Worm (Caenorhabditis elegans) whole organism, L4/young adult: ENCODE results near the gene Y57A10C.9.

Experiments used
- W03F9.2 ChIP-seq: fragments of 150-350 bp; optimal IDR thresholded peaks from 2 replicates; lab custom pipeline; 2014; ENCODE audit warnings: missing biosample characterization, missing genetic modification characterization
- dao-5 ChIP-seq: sonication (generic microtip); optimal IDR thresholded peaks from 2 replicates; lab custom pipeline; 2016; ENCODE audit warnings: missing genotype, missing genetic modification characterization, moderate library complexity, missing compliant biosample characterization

- TF ChIP-seq W03F9.2 (tag; lab: Kevin White, UChicago) (no peak), dao-5 (tag; lab: Kevin White, UChicago) (no peak)
Observed at ce11 chrII:12448241-12448640, 9.9 kb upstream of the Y57A10C.9 start, which contains the start of gene srh-27.
